Worm (Caenorhabditis elegans) whole organism, L2 larva: ENCODE measurements around the gene T21C9.9.

Experiments
- F13H6.1 ChIP-seq: sonication (generic microtip); optimal IDR thresholded peaks from 2 replicates; lab custom pipeline; 2016; ENCODE audit warnings: missing genetic modification characterization, missing compliant biosample characterization
- R02D3.7 ChIP-seq: fragments of 150-350 bp; optimal IDR thresholded peaks from 2 replicates; lab custom pipeline; 2014; ENCODE audit warnings: missing biosample characterization, missing genetic modification characterization
- Y55F3AM.14 ChIP-seq: fragments of 200-800 bp; sonication (Bioruptor generic); optimal IDR thresholded peaks from 2 replicates; lab custom pipeline; 2018; ENCODE audit warnings: mild to moderate bottlenecking, missing genetic modification characterization, missing compliant biosample characterization
- ZK546.5 ChIP-seq: sonication (generic microtip); optimal IDR thresholded peaks from 2 replicates; lab custom pipeline; 2017; ENCODE audit warnings: missing biosample characterization, missing genetic modification characterization
- alr-1 ChIP-seq: fragments of 150-350 bp; optimal IDR thresholded peaks from 2 replicates; lab custom pipeline; 2014; ENCODE audit warnings: missing biosample characterization, missing genetic modification characterization
- aly-2 ChIP-seq: fragments of 150-350 bp; optimal IDR thresholded peaks from 2 replicates; lab custom pipeline; 2014; ENCODE audit warnings: missing biosample characterization, missing genetic modification characterization
- ama-1 ChIP-seq: fragments of 150-350 bp; optimal IDR thresholded peaks from 2 replicates; lab custom pipeline; 2018; ENCODE audit warnings: inconsistent platforms
- blmp-1 ChIP-seq: sonication (generic microtip); optimal IDR thresholded peaks from 2 replicates; lab custom pipeline; 2017; ENCODE audit warnings: missing genetic modification characterization, mild to moderate bottlenecking, missing compliant biosample characterization, antibody characterized with exemption, moderate library complexity; ENCODE audit not compliant: insufficient read depth
- ceh-16 ChIP-seq: fragments of 150-350 bp; optimal IDR thresholded peaks from 2 replicates; lab custom pipeline; 2014; ENCODE audit warnings: missing biosample characterization, missing genetic modification characterization
- crh-2 ChIP-seq: sonication (generic microtip); optimal IDR thresholded peaks from 2 replicates; lab custom pipeline; 2017; ENCODE audit warnings: missing biosample characterization, missing genetic modification characterization
- dmd-4 ChIP-seq: sonication (generic microtip); optimal IDR thresholded peaks from 2 replicates; lab custom pipeline; 2017; ENCODE audit warnings: missing biosample characterization, missing genetic modification characterization
- elt-1 ChIP-seq: fragments of 150-350 bp; optimal IDR thresholded peaks from 2 replicates; lab custom pipeline; 2014; ENCODE audit warnings: missing biosample characterization, missing genetic modification characterization
- fos-1 ChIP-seq: fragments of 150-350 bp; optimal IDR thresholded peaks from 2 replicates; lab custom pipeline; 2014; ENCODE audit warnings: missing biosample characterization, missing genetic modification characterization
- lin-13 ChIP-seq: fragments of 150-350 bp; optimal IDR thresholded peaks from 2 replicates; lab custom pipeline; 2014; ENCODE audit warnings: missing biosample characterization, missing genetic modification reagents, missing genetic modification characterization
- lin-39 ChIP-seq: fragments of 150-350 bp; optimal IDR thresholded peaks from 2 replicates; lab custom pipeline; 2014; ENCODE audit warnings: missing biosample characterization, missing genetic modification reagents, missing genetic modification characterization
- lsy-2 ChIP-seq, 2 experiments: fragments of 150-350 bp in 1 of 2; sonication (generic microtip) in 1 of 2; optimal IDR thresholded peaks; 2 replicates each; lab custom pipeline; 2014 to 2017; ENCODE audit warnings: missing biosample characterization in 2 of 2, missing genetic modification characterization in 2 of 2
- mbf-1 ChIP-seq: sonication (generic microtip); optimal IDR thresholded peaks from 2 replicates; lab custom pipeline; 2017; ENCODE audit warnings: missing biosample characterization, missing genetic modification characterization
- nhr-10 ChIP-seq: sonication (generic microtip); optimal IDR thresholded peaks from 2 replicates; lab custom pipeline; 2017; ENCODE audit warnings: missing biosample characterization, missing genetic modification characterization
- nhr-12 ChIP-seq: fragments of 150-350 bp; optimal IDR thresholded peaks from 2 replicates; lab custom pipeline; 2014; ENCODE audit warnings: missing biosample characterization, missing genetic modification characterization
- nhr-21 ChIP-seq: fragments of 150-350 bp; optimal IDR thresholded peaks from 2 replicates; lab custom pipeline; 2014; ENCODE audit warnings: missing biosample characterization, missing genetic modification characterization
- nhr-23 ChIP-seq: fragments of 150-350 bp; optimal IDR thresholded peaks from 2 replicates; lab custom pipeline; 2014; ENCODE audit warnings: missing biosample characterization, missing genetic modification reagents, missing genetic modification characterization
- nhr-237 ChIP-seq: fragments of 150-350 bp; optimal IDR thresholded peaks from 2 replicates; lab custom pipeline; 2014; ENCODE audit warnings: missing biosample characterization, missing genetic modification characterization
- nhr-25 ChIP-seq: fragments of 150-350 bp; sonication (generic microtip); optimal IDR thresholded peaks from 3 replicates; lab custom pipeline; 2014; ENCODE audit warnings: missing biosample characterization, missing genetic modification characterization
- peb-1 ChIP-seq: fragments of 150-350 bp; optimal IDR thresholded peaks from 2 replicates; lab custom pipeline; 2014; ENCODE audit warnings: missing biosample characterization, missing genetic modification characterization
- skn-1 ChIP-seq: sonication (generic microtip); optimal IDR thresholded peaks from 2 replicates; lab custom pipeline; 2017; ENCODE audit warnings: missing biosample characterization, missing genetic modification characterization
- sma-3 ChIP-seq: sonication (generic microtip); optimal IDR thresholded peaks from 2 replicates; lab custom pipeline; 2016; ENCODE audit warnings: missing genetic modification reagents, missing genetic modification characterization, missing compliant biosample characterization
- sma-9 ChIP-seq, 2 experiments: fragments of 150-350 bp in 1 of 2; sonication (generic microtip) in 1 of 2; optimal IDR thresholded peaks; 2 replicates each; lab custom pipeline; 2014 to 2016; ENCODE audit warnings: missing genetic modification characterization in 2 of 2, mild to moderate bottlenecking in 1 of 2, missing biosample characterization in 1 of 2, missing compliant biosample characterization in 1 of 2, missing genetic modification reagents in 1 of 2, moderate library complexity in 1 of 2
- unc-39 ChIP-seq: fragments of 150-350 bp; optimal IDR thresholded peaks from 2 replicates; lab custom pipeline; 2014; ENCODE audit warnings: missing biosample characterization, missing genetic modification characterization
- unc-55 ChIP-seq: fragments of 150-350 bp; sonication (generic microtip); optimal IDR thresholded peaks from 3 replicates; lab custom pipeline; 2014; ENCODE audit warnings: missing biosample characterization, missing genetic modification reagents, missing genetic modification characterization
- ztf-1 ChIP-seq: fragments of 200-800 bp; sonication (Bioruptor generic); conservative IDR thresholded peaks from 2 replicates; pipeline ENCODE4 v1.3.6; 2022; ENCODE audit warnings: missing genetic modification characterization, missing compliant biosample characterization
- ztf-4 ChIP-seq: fragments of 150-350 bp; optimal IDR thresholded peaks from 2 replicates; lab custom pipeline; 2014; ENCODE audit warnings: missing biosample characterization, missing genetic modification characterization

The T21C9.9 gene

DNA sequence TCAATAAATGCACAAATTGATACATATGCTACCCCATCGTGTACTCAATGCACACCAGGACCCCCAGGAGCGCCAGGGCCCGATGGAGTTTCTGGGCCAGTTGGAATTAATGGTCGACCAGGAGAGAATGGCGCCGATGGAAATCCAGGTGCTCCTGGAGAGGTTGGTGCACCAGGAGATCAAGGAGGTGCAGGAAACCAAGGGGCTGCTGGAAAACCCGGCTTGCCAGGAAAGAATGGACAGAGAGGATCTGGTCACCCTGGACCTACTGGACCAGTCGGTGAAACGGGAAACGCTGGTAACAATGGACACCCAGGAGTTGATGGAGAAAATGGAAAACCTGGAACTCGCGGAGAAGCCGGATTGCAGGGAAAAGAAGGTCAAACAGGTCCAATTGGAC, 30.7 kb downstream of the T21C9.9 start:
- TF ChIP-seq aly-2 (tag; lab: Kevin White, UChicago), result no peak
- no peak for TF ChIP-seq alr-1 (tag; lab: Kevin White, UChicago)
- TF ChIP-seq unc-39 (tag; lab: Kevin White, UChicago), result no peak
- no peak for TF ChIP-seq nhr-25 (tag; lab: Kevin White, UChicago)
- TF ChIP-seq elt-1 (tag; lab: Kevin White, UChicago), result no peak
- TF ChIP-seq F13H6.1, result no peak
- TF ChIP-seq R02D3.7 (tag; lab: Kevin White, UChicago), result no peak
- TF ChIP-seq peb-1, result no peak
- TF ChIP-seq dmd-4 (tag; lab: Kevin White, UChicago), result no peak
- TF ChIP-seq, all 48 proteins: peak for 0

DNA sequence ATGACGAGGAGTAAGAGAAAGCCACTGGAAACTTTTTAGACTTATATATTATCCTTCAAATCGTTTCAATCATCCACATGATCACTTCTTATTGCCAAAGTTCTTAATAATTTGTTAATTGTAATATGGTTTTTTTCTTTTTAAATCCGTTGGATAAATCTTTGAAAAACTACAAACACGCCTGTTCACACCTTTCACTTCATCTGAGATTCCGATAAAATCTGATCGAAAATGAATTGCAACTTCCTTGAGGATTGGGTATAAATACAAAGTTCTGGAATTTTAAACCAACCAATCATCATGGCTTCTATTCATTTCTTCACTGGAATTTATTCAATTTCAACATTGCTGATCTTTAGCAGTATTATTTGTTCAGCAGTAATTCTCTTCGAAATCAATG, 31.8 kb downstream of the T21C9.9 start, which contains the start of gene col-152:
TSS of gene col-152 (plus strand) at position 301 of the 400 bp plus-strand sequence.
- TF ChIP-seq unc-55 (GFP tag; lab: Kevin White, UChicago) (no peak), alr-1 (tag; lab: Kevin White, UChicago) (no peak), ztf-4 (tag; lab: Kevin White, UChicago) (no peak), F13H6.1 (no peak), nhr-10 (tag; lab: Kevin White, UChicago) (no peak), mbf-1 (no peak), nhr-12 (no peak), lin-39 (tag; lab: Kevin White, UChicago) (no peak)

DNA sequence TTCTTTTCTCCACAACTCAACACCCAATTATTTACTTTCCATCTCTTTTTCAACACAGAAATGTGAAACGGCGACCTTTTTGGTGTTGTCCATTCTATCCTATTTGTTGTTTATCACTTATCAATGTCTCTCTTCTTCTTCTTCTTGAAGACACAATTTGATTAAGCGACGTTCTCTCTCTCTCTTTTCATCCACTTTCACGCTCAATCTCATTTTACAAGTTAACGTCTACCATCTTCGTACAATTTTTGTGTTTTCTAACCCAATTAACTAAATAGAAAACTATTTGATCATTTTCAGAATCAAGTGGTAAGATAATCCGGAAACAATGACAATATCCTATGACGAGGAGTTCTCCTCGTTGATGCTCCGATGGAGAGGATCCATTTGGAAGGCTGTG, 34.7 kb downstream of the T21C9.9 start, which contains the start of gene best-14:
TSS of gene best-14 (plus strand) at position 301 of the 400 bp plus-strand sequence.
- TF ChIP-seq skn-1 (tag; lab: Kevin White, UChicago) (no peak), R02D3.7 (tag; lab: Kevin White, UChicago) (no peak), Y55F3AM.14 (no peak), alr-1 (tag; lab: Kevin White, UChicago) (no peak), mbf-1 (no peak), nhr-23 (tag; lab: Kevin White, UChicago) (no peak), nhr-21 (tag; lab: Kevin White, UChicago) (no peak), lsy-2 (tag; optimal IDR thresholded peaks at IDR 0.05; lab: Kevin White, UChicago) (no peak), nhr-25 (tag; lab: Kevin White, UChicago) (no peak), ceh-16 (tag; lab: Kevin White, UChicago) (no peak), peb-1 (no peak), dmd-4 (tag; lab: Kevin White, UChicago) (no peak)

DNA sequence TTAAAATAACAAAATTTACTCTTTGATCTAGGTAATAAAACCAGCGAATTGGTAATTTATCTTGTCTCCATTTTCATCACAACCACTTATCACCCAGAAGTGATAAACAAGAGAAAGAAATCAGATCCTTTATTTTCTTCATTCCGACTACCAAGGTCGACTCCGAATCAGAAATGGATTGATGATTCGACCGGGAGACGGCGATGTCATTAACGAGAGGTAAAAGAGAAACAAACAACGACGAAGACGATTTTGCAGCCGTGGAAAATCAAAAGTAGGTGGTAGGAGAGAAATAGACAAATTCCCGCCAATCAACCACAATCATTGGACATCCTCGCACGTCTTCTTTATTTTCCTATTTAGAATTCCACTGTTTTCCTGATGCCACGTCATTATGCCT, 35.3 kb downstream of the T21C9.9 start:
- TF ChIP-seq fos-1 (tag; lab: Kevin White, UChicago), result peak; percentile 7
- peak; percentile 3 for TF ChIP-seq blmp-1 (tag; lab: Kevin White, UChicago)
- TF ChIP-seq nhr-12, result no peak
- TF ChIP-seq crh-2 (tag; lab: Kevin White, UChicago), result peak; percentile 1
- peak; percentile 24 for TF ChIP-seq nhr-21 (tag; lab: Kevin White, UChicago)
- TF ChIP-seq sma-3, result peak; percentile 63
- no peak for TF ChIP-seq ZK546.5 (tag; lab: Kevin White, UChicago)
- TF ChIP-seq aly-2 (tag; lab: Kevin White, UChicago), result no peak
- peak; percentile 43 for TF ChIP-seq sma-9 (GFP tag; optimal IDR thresholded peaks at IDR 0.05; lab: Kevin White, UChicago)
- TF ChIP-seq sma-9 (tag; optimal IDR thresholded peaks at IDR 0.05; lab: Kevin White, UChicago), result no peak
- TF ChIP-seq lin-13 (GFP tag; lab: Kevin White, UChicago), result no peak

DNA sequence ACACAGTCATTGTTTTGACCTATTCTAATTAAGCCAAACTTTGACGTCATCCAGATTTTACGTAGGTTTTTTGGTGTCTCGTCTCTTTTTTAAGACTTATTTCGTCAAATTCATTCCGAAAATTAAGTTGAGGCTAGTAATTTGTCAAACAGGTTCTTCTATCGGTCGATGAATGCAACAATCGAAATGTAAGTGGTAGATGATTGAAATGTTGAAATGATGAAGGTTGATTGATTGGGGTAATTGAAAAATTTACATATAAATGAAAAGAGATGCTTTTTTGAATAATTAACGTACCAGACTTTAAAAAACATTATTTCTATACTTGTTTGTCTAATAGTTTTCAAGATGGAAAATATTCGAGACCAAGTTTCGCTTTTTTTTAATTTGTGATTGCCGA, 36.0 kb downstream of the T21C9.9 start:
- TF ChIP-seq dmd-4 (tag; lab: Kevin White, UChicago) (no peak), sma-3 (peak; percentile 54)

DNA sequence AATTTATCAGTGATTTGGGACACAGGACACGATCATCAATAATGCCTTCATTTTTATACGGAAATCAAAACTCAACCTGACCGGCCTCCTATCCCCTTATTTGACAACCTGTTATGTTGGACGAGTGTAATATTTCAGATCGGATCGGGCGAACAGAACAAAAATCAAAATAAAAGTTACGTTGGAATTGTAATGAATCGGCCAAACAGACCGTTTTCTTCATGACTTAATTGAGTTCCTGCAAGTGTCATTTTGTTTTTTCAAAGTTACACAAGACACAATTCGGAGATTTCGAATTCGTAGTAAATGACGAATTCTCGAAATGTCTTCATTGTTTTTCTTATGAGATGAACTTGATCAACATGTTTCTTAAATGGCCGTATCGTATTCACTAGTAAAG, 37.1 kb downstream of the T21C9.9 start, which contains the start of gene F32G8.3:
TSS of gene F32G8.3 (minus strand) at position 101 of the 400 bp plus-strand sequence.
- TF ChIP-seq ama-1 (lab: Kevin White, UChicago) (no peak), nhr-237 (tag; lab: Kevin White, UChicago) (no peak), sma-9 (GFP tag; optimal IDR thresholded peaks at IDR 0.05; lab: Kevin White, UChicago) (no peak), sma-9 (tag; optimal IDR thresholded peaks at IDR 0.05; lab: Kevin White, UChicago) (no peak), unc-55 (GFP tag; lab: Kevin White, UChicago) (no peak), alr-1 (tag; lab: Kevin White, UChicago) (no peak), blmp-1 (tag; lab: Kevin White, UChicago) (no peak), nhr-21 (tag; lab: Kevin White, UChicago) (no peak), R02D3.7 (tag; lab: Kevin White, UChicago) (no peak), ztf-1 (GFP tag; lab: Robert Waterston, UW) (no peak), aly-2 (tag; lab: Kevin White, UChicago) (no peak), dmd-4 (tag; lab: Kevin White, UChicago) (no peak)
